Worm (Caenorhabditis elegans) whole organism, L1 larva: ENCODE measurements around the gene B0281.4.

Experiments
- aly-2 ChIP-seq: fragments of 150-350 bp; optimal IDR thresholded peaks from 2 replicates; lab custom pipeline; 2014; ENCODE audit warnings: missing biosample characterization, missing genetic modification characterization
- mdl-1 ChIP-seq, 2 experiments: fragments of 150-350 bp; optimal IDR thresholded peaks; 2 replicates each; lab custom pipeline; 2014 to 2017; ENCODE audit warnings: missing biosample characterization in 2 of 2, missing genetic modification characterization in 2 of 2, inconsistent platforms in 1 of 2
- nhr-11 ChIP-seq: fragments of 150-350 bp; optimal IDR thresholded peaks from 2 replicates; lab custom pipeline; 2014; ENCODE audit warnings: missing biosample characterization, missing genetic modification characterization
- nhr-76 ChIP-seq: sonication (generic microtip); optimal IDR thresholded peaks from 2 replicates; lab custom pipeline; 2017; ENCODE audit warnings: missing biosample characterization, missing genetic modification characterization
- nhr-84 ChIP-seq: sonication (generic microtip); optimal IDR thresholded peaks from 2 replicates; lab custom pipeline; 2017; ENCODE audit warnings: missing biosample characterization, missing genetic modification characterization
- rnt-1 ChIP-seq: sonication (generic microtip); optimal IDR thresholded peaks from 2 replicates; lab custom pipeline; 2016; ENCODE audit warnings: mild to moderate bottlenecking, missing genetic modification characterization, moderate library complexity, missing compliant biosample characterization
- sptf-1 ChIP-seq: fragments of 150-350 bp; optimal IDR thresholded peaks from 2 replicates; lab custom pipeline; 2014; ENCODE audit warnings: missing biosample characterization, missing genetic modification characterization
- tbx-2 ChIP-seq: sonication (generic microtip); optimal IDR thresholded peaks from 2 replicates; lab custom pipeline; 2016; ENCODE audit warnings: missing genetic modification characterization, missing compliant biosample characterization
- unc-130 ChIP-seq: fragments of 150-350 bp; optimal IDR thresholded peaks from 2 replicates; lab custom pipeline; 2017; ENCODE audit warnings: missing biosample characterization, missing genetic modification characterization, inconsistent platforms

- TF ChIP-seq nhr-84 (tag; lab: Kevin White, UChicago) = no peak
- TF ChIP-seq mdl-1 (tag; optimal IDR thresholded peaks at IDR 0.05; lab: Kevin White, UChicago) = no peak
- TF ChIP-seq tbx-2 (tag; lab: Kevin White, UChicago) = no peak
- no peak for TF ChIP-seq aly-2 (tag; lab: Kevin White, UChicago)
- no peak for TF ChIP-seq nhr-11 (tag; lab: Kevin White, UChicago)
- TF ChIP-seq rnt-1 (tag; lab: Kevin White, UChicago) = no peak
- TF ChIP-seq unc-130 = no peak
- no peak for TF ChIP-seq nhr-76 (tag; lab: Kevin White, UChicago)
- TF ChIP-seq sptf-1 (tag; lab: Kevin White, UChicago) = no peak
Measured at ce11 chrII:2322857-2323518, 24.3 kb upstream of the B0281.4 start, which contains the start of the genes ZK1240.6 and ZK1240.2.
